Worm (Caenorhabditis elegans) whole organism, L3 larva: ENCODE measurements around the gene lin-56.

Experiments
- R02D3.7 ChIP-seq: fragments of 150-350 bp; optimal IDR thresholded peaks from 2 replicates; lab custom pipeline; 2014; ENCODE audit warnings: missing biosample characterization, missing genetic modification characterization
- ama-1 ChIP-seq: fragments of 150-350 bp; optimal IDR thresholded peaks from 2 replicates; lab custom pipeline; 2018
- ceh-28 ChIP-seq: fragments of 150-350 bp; optimal IDR thresholded peaks from 2 replicates; lab custom pipeline; 2014; ENCODE audit warnings: missing biosample characterization, missing genetic modification reagents, missing genetic modification characterization
- daf-12 ChIP-seq: fragments of 150-350 bp; optimal IDR thresholded peaks from 2 replicates; lab custom pipeline; 2014; ENCODE audit warnings: missing biosample characterization, missing genetic modification reagents, missing genetic modification characterization
- egl-27 ChIP-seq: sonication (generic microtip); optimal IDR thresholded peaks from 4 replicates; lab custom pipeline; 2017; ENCODE audit warnings: missing biosample characterization, missing genetic modification reagents, missing genetic modification characterization
- egl-5 ChIP-seq: fragments of 150-350 bp; optimal IDR thresholded peaks from 2 replicates; lab custom pipeline; 2017; ENCODE audit warnings: missing biosample characterization, missing genetic modification reagents, missing genetic modification characterization, inconsistent platforms
- elt-3 ChIP-seq, 3 experiments: fragments of 150-350 bp in 1 of 3; sonication (generic microtip) in 2 of 3; optimal IDR thresholded peaks; 2 replicates in 2 of 3; 4 replicates in 1 of 3; lab custom pipeline; 2014 to 2017; ENCODE audit warnings: missing biosample characterization in 3 of 3, missing genetic modification characterization in 3 of 3
- eor-1 ChIP-seq, 2 experiments: fragments of 150-350 bp; optimal IDR thresholded peaks; 2 replicates each; lab custom pipeline; 2014 to 2018; ENCODE audit warnings: missing biosample characterization in 2 of 2, missing genetic modification characterization in 2 of 2
- fkh-10 ChIP-seq: sonication (generic microtip); optimal IDR thresholded peaks from 2 replicates; lab custom pipeline; 2017; ENCODE audit warnings: missing biosample characterization, missing genetic modification reagents, missing genetic modification characterization
- fos-1 ChIP-seq: fragments of 150-350 bp; optimal IDR thresholded peaks from 2 replicates; lab custom pipeline; 2014; ENCODE audit warnings: missing biosample characterization, missing genetic modification characterization
- lsy-12 ChIP-seq: sonication (generic microtip); optimal IDR thresholded peaks from 2 replicates; lab custom pipeline; 2016; ENCODE audit warnings: mild to moderate bottlenecking, missing genetic modification characterization, missing compliant biosample characterization
- mml-1 ChIP-seq: fragments of 150-350 bp; sonication (generic microtip); optimal IDR thresholded peaks from 3 replicates; lab custom pipeline; 2014; ENCODE audit warnings: missing biosample characterization, missing genetic modification characterization
- nhr-11 ChIP-seq: fragments of 150-350 bp; optimal IDR thresholded peaks from 2 replicates; lab custom pipeline; 2014; ENCODE audit warnings: missing biosample characterization, missing genetic modification characterization
- nhr-23 ChIP-seq: fragments of 150-350 bp; optimal IDR thresholded peaks from 2 replicates; lab custom pipeline; 2014; ENCODE audit warnings: missing biosample characterization, missing genetic modification reagents, missing genetic modification characterization
- nhr-28 ChIP-seq: fragments of 150-350 bp; optimal IDR thresholded peaks from 2 replicates; lab custom pipeline; 2014; ENCODE audit warnings: missing biosample characterization, missing genetic modification characterization
- nhr-76 ChIP-seq: fragments of 150-350 bp; sonication (generic microtip); optimal IDR thresholded peaks from 5 replicates; lab custom pipeline; 2014; ENCODE audit warnings: missing biosample characterization, missing genetic modification characterization
- nhr-77 ChIP-seq: fragments of 150-350 bp; optimal IDR thresholded peaks from 2 replicates; lab custom pipeline; 2014; ENCODE audit warnings: missing biosample characterization, missing genetic modification characterization
- pha-4 ChIP-seq: fragments of 150-350 bp; optimal IDR thresholded peaks from 2 replicates; lab custom pipeline; 2014; ENCODE audit warnings: missing biosample characterization, missing genetic modification reagents, missing genetic modification characterization
- pqm-1 ChIP-seq: fragments of 150-350 bp; optimal IDR thresholded peaks from 2 replicates; lab custom pipeline; 2017; ENCODE audit warnings: missing biosample characterization, missing genetic modification characterization, inconsistent platforms
- sea-2 ChIP-seq: fragments of 150-350 bp; sonication (generic microtip); optimal IDR thresholded peaks from 4 replicates; lab custom pipeline; 2014; ENCODE audit warnings: missing biosample characterization, missing genetic modification reagents, missing genetic modification characterization
- ztf-4 ChIP-seq: fragments of 150-350 bp; optimal IDR thresholded peaks from 2 replicates; lab custom pipeline; 2014; ENCODE audit warnings: missing biosample characterization, missing genetic modification characterization

The lin-56 gene

ce11 chrII:10501578-10501977 is 51.8 kb downstream of the lin-56 start (continued):
- TF ChIP-seq nhr-28 (no peak), nhr-77 (tag; lab: Kevin White, UChicago) (no peak), ztf-4 (tag; lab: Kevin White, UChicago) (no peak), fos-1 (no peak), mml-1 (no peak), eor-1 (tag; optimal IDR thresholded peaks at IDR 0.05; lab: Kevin White, UChicago) (no peak), elt-3 (tag; optimal IDR thresholded peaks at IDR 0.05; lab: Kevin White, UChicago) (no peak), R02D3.7 (tag; lab: Kevin White, UChicago) (peak; percentile 22), nhr-23 (tag; lab: Kevin White, UChicago) (peak; percentile 55), ceh-28 (tag; lab: Kevin White, UChicago) (peak; percentile 30), nhr-11 (tag; lab: Kevin White, UChicago) (no peak), sea-2 (GFP tag; lab: Kevin White, UChicago) (no peak), lsy-12 (tag; lab: Kevin White, UChicago) (peak; percentile 46), egl-27 (tag; lab: Kevin White, UChicago) (no peak), nhr-76 (tag; lab: Kevin White, UChicago) (no peak), egl-5 (tag; lab: Kevin White, UChicago) (peak; percentile 51), ama-1 (lab: Kevin White, UChicago) (peak; percentile 67), pha-4 (tag; lab: Kevin White, UChicago) (peak; percentile 9), pqm-1 (tag; lab: Kevin White, UChicago) (peak; percentile 38), fkh-10 (GFP tag; lab: Kevin White, UChicago) (no peak), daf-12 (tag; lab: Kevin White, UChicago) (no peak)
